Worm (Caenorhabditis elegans) whole organism, L4 larva: Measurements from ENCODE around the gene pgl-3.

Experiments
- F49E8.2 ChIP-seq: sonication (generic microtip); optimal IDR thresholded peaks from 2 replicates; lab custom pipeline; 2016; ENCODE audit warnings: missing compliant biosample characterization, mild to moderate bottlenecking, missing genetic modification characterization, borderline replicate concordance
- aly-2 ChIP-seq: sonication (generic microtip); optimal IDR thresholded peaks from 2 replicates; lab custom pipeline; 2018; ENCODE audit warnings: missing biosample characterization, missing genetic modification characterization
- ces-1 ChIP-seq: fragments of 150-350 bp; sonication (generic microtip); optimal IDR thresholded peaks from 4 replicates; lab custom pipeline; 2014; ENCODE audit warnings: missing biosample characterization, missing genetic modification reagents, missing genetic modification characterization
- lim-7 ChIP-seq: fragments of 200-800 bp; sonication (Bioruptor generic); IDR thresholded peaks from 2 replicates; pipeline ENCODE4 v1.3.6; 2022; ENCODE audit warnings: missing genetic modification characterization, missing compliant biosample characterization
- mep-1 ChIP-seq: fragments of 150-350 bp; sonication (generic microtip); optimal IDR thresholded peaks from 3 replicates; lab custom pipeline; 2014; ENCODE audit warnings: missing biosample characterization, missing genetic modification characterization
- nhr-28 ChIP-seq: fragments of 150-350 bp; optimal IDR thresholded peaks from 2 replicates; lab custom pipeline; 2014; ENCODE audit warnings: missing biosample characterization, missing genetic modification characterization
- nhr-42 ChIP-seq: fragments of 200-800 bp; sonication (Bioruptor generic); IDR thresholded peaks from 2 replicates; pipeline ENCODE4 v1.3.6; 2022; ENCODE audit warnings: missing genetic modification characterization, missing compliant biosample characterization
- nhr-77 ChIP-seq: fragments of 150-350 bp; optimal IDR thresholded peaks from 2 replicates; lab custom pipeline; 2014; ENCODE audit warnings: missing biosample characterization, missing genetic modification characterization
- snpc-4 ChIP-seq: fragments of 150-350 bp; optimal IDR thresholded peaks from 2 replicates; lab custom pipeline; 2014; ENCODE audit warnings: missing biosample characterization, missing genetic modification characterization

- TF ChIP-seq F49E8.2 (tag; lab: Kevin White, UChicago) (no peak), nhr-77 (no peak), snpc-4 (tag; lab: Kevin White, UChicago) (no peak), lim-7 (GFP tag; lab: Robert Waterston, UW) (no peak), nhr-28 (tag; lab: Kevin White, UChicago) (no peak), mep-1 (tag; lab: Kevin White, UChicago) (no peak), nhr-42 (GFP tag; lab: Robert Waterston, UW) (no peak), aly-2 (tag; lab: Kevin White, UChicago) (no peak), ces-1 (GFP tag; lab: Kevin White, UChicago) (no peak)
These were observed 32.1 kb downstream of the pgl-3 start for ce11 chrV:4787836-4788235.
